Worm (Caenorhabditis elegans) whole organism, L1 larva: ENCODE measurements around the gene adh-5.

Experiments
- C16A3.4 ChIP-seq: fragments of 150-350 bp; optimal IDR thresholded peaks from 2 replicates; lab custom pipeline; 2014; ENCODE audit warnings: missing biosample characterization, missing genetic modification characterization
- pqm-1 ChIP-seq: sonication (generic microtip); optimal IDR thresholded peaks from 3 replicates; lab custom pipeline; 2017; ENCODE audit warnings: missing biosample characterization, missing genetic modification characterization
- snpc-4 ChIP-seq: fragments of 150-350 bp; optimal IDR thresholded peaks from 2 replicates; lab custom pipeline; 2014; ENCODE audit warnings: missing biosample characterization, missing genetic modification characterization
- zag-1 ChIP-seq: fragments of 150-350 bp; optimal IDR thresholded peaks from 2 replicates; lab custom pipeline; 2014; ENCODE audit warnings: missing biosample characterization, missing genetic modification characterization

ce11 chrV:910588-910987 is 986 bp upstream of the adh-5 start:
- TF ChIP-seq pqm-1 (tag; lab: Kevin White, UChicago) (peak; percentile 53), snpc-4 (no peak), C16A3.4 (peak; percentile 1), zag-1 (no peak)
